Worm (Caenorhabditis elegans): ENCODE data around the gene Y39E4B.5.

- TF ChIP-seq ama-1 (optimal IDR thresholded peaks at IDR 0.05), result no peak
- TF ChIP-seq ceh-36 (tag; optimal IDR thresholded peaks at IDR 0.05), result no peak
- TF ChIP-seq hmbx-1 (tag; optimal IDR thresholded peaks at IDR 0.05), result no peak
- TF ChIP-seq tbx-11 (GFP tag; IDR thresholded peaks at IDR 0.05), result no peak
Measured at ce11 chrIII:13131220-13131619, 38.5 kb upstream of the Y39E4B.5 start.
